Worm (Caenorhabditis elegans) whole organism, L1 larva: ENCODE results near the gene ZK1290.7.

Experiments
- C16A3.4 ChIP-seq: fragments of 150-350 bp; optimal IDR thresholded peaks from 2 replicates; lab custom pipeline; 2014; ENCODE audit warnings: missing biosample characterization, missing genetic modification characterization
- F16B12.6 ChIP-seq: fragments of 150-350 bp; optimal IDR thresholded peaks from 2 replicates; lab custom pipeline; 2014; ENCODE audit warnings: missing biosample characterization, missing genetic modification characterization
- Y116A8C.19 ChIP-seq: sonication (generic microtip); optimal IDR thresholded peaks from 2 replicates; lab custom pipeline; 2016; ENCODE audit warnings: missing compliant biosample characterization, missing genetic modification characterization, borderline replicate concordance
- alr-1 ChIP-seq: fragments of 200-800 bp; sonication (Bioruptor generic); optimal IDR thresholded peaks from 2 replicates; lab custom pipeline; 2018; ENCODE audit warnings: borderline replicate concordance, mild to moderate bottlenecking, missing genetic modification characterization, missing compliant biosample characterization
- aly-2 ChIP-seq: fragments of 150-350 bp; optimal IDR thresholded peaks from 2 replicates; lab custom pipeline; 2014; ENCODE audit warnings: missing biosample characterization, missing genetic modification characterization
- ama-1 ChIP-seq: fragments of 150-350 bp; optimal IDR thresholded peaks from 2 replicates; lab custom pipeline; 2014
- blmp-1 ChIP-seq: fragments of 150-350 bp; optimal IDR thresholded peaks from 2 replicates; lab custom pipeline; 2014; ENCODE audit warnings: missing biosample characterization, missing genetic modification characterization
- ceh-82 ChIP-seq, 3 experiments: fragments of 150-350 bp in 1 of 3; sonication (generic microtip) in 2 of 3; optimal IDR thresholded peaks; 2 replicates each; lab custom pipeline; 2014 to 2017; ENCODE audit warnings: missing biosample characterization in 3 of 3, missing genetic modification characterization in 3 of 3
- dsc-1 ChIP-seq: sonication (generic microtip); optimal IDR thresholded peaks from 2 replicates; lab custom pipeline; 2016; ENCODE audit warnings: mild to moderate bottlenecking, missing genetic modification characterization, missing compliant biosample characterization
- egl-13 ChIP-seq: sonication (generic microtip); optimal IDR thresholded peaks from 2 replicates; lab custom pipeline; 2016; ENCODE audit warnings: missing genotype, missing genetic modification reagents, missing genetic modification characterization, missing compliant biosample characterization
- fkh-10 ChIP-seq: sonication (generic microtip); optimal IDR thresholded peaks from 2 replicates; lab custom pipeline; 2017; ENCODE audit warnings: missing biosample characterization, missing genetic modification reagents, missing genetic modification characterization
- fkh-4 ChIP-seq: sonication (generic microtip); optimal IDR thresholded peaks from 2 replicates; lab custom pipeline; 2016; ENCODE audit warnings: missing compliant biosample characterization, missing genetic modification characterization, borderline replicate concordance
- fkh-8 ChIP-seq: sonication (generic microtip); optimal IDR thresholded peaks from 2 replicates; lab custom pipeline; 2016; ENCODE audit warnings: mild to moderate bottlenecking, missing genetic modification characterization, missing compliant biosample characterization
- hpl-2 ChIP-seq: fragments of 150-350 bp; optimal IDR thresholded peaks from 2 replicates; lab custom pipeline; 2014; ENCODE audit warnings: missing biosample characterization, missing genetic modification reagents, missing genetic modification characterization
- irx-1 ChIP-seq: sonication (generic microtip); optimal IDR thresholded peaks from 2 replicates; lab custom pipeline; 2016; ENCODE audit warnings: missing genetic modification characterization, missing compliant biosample characterization
- isw-1 ChIP-seq: fragments of 200-800 bp; sonication (Bioruptor generic); IDR thresholded peaks from 2 replicates; pipeline ENCODE4 v1.3.6; 2022; ENCODE audit warnings: missing genetic modification characterization, missing compliant biosample characterization
- lin-14 ChIP-seq: fragments of 200-800 bp; sonication (Bioruptor generic); optimal IDR thresholded peaks from 2 replicates; lab custom pipeline; 2018; ENCODE audit warnings: mild to moderate bottlenecking, missing genetic modification characterization, moderate library complexity, missing compliant biosample characterization
- lin-35 ChIP-seq, 2 experiments: fragments of 150-350 bp; optimal IDR thresholded peaks; 2 replicates each; lab custom pipeline; 2014; ENCODE audit warnings: missing biosample characterization in 2 of 2, missing genetic modification characterization in 2 of 2, missing genetic modification reagents in 2 of 2
- mdl-1 ChIP-seq, 2 experiments: fragments of 150-350 bp; optimal IDR thresholded peaks; 2 replicates each; lab custom pipeline; 2014 to 2017; ENCODE audit warnings: missing biosample characterization in 2 of 2, missing genetic modification characterization in 2 of 2, inconsistent platforms in 1 of 2
- mep-1 ChIP-seq: fragments of 150-350 bp; optimal IDR thresholded peaks from 2 replicates; lab custom pipeline; 2014; ENCODE audit warnings: missing biosample characterization, missing genetic modification characterization
- nhr-11 ChIP-seq: fragments of 150-350 bp; optimal IDR thresholded peaks from 2 replicates; lab custom pipeline; 2014; ENCODE audit warnings: missing biosample characterization, missing genetic modification characterization
- nhr-20 ChIP-seq: sonication (generic microtip); optimal IDR thresholded peaks from 2 replicates; lab custom pipeline; 2016; ENCODE audit warnings: mild to moderate bottlenecking, missing genetic modification characterization, missing compliant biosample characterization
- nhr-237 ChIP-seq: fragments of 150-350 bp; optimal IDR thresholded peaks from 2 replicates; lab custom pipeline; 2014; ENCODE audit warnings: missing biosample characterization, missing genetic modification characterization
- nhr-28 ChIP-seq: fragments of 150-350 bp; optimal IDR thresholded peaks from 2 replicates; lab custom pipeline; 2014; ENCODE audit warnings: missing biosample characterization, missing genetic modification characterization
- nhr-84 ChIP-seq: sonication (generic microtip); optimal IDR thresholded peaks from 2 replicates; lab custom pipeline; 2017; ENCODE audit warnings: missing biosample characterization, missing genetic modification characterization
- nhr-85 ChIP-seq: sonication (generic microtip); peaks from one replicate; lab custom pipeline; 2016; ENCODE audit warnings: missing genetic modification characterization, inconsistent platforms, missing compliant biosample characterization
- nhr-90 ChIP-seq: sonication (generic microtip); optimal IDR thresholded peaks from 2 replicates; lab custom pipeline; 2016; ENCODE audit warnings: mild to moderate bottlenecking, missing genetic modification characterization, missing compliant biosample characterization; ENCODE audit not compliant: poor library complexity
- pag-3 ChIP-seq: sonication (generic microtip); optimal IDR thresholded peaks from 2 replicates; lab custom pipeline; 2017; ENCODE audit warnings: missing genetic modification characterization, mild to moderate bottlenecking, missing compliant biosample characterization, antibody characterized with exemption, borderline replicate concordance; ENCODE audit not compliant: insufficient read depth
- sox-4 ChIP-seq: sonication (generic microtip); optimal IDR thresholded peaks from 2 replicates; lab custom pipeline; 2016; ENCODE audit warnings: missing genetic modification characterization, missing compliant biosample characterization
- unc-130 ChIP-seq: fragments of 150-350 bp; optimal IDR thresholded peaks from 2 replicates; lab custom pipeline; 2017; ENCODE audit warnings: missing biosample characterization, missing genetic modification characterization, inconsistent platforms
- unc-30 ChIP-seq: sonication (generic microtip); optimal IDR thresholded peaks from 2 replicates; lab custom pipeline; 2017; ENCODE audit warnings: missing biosample characterization, missing genetic modification characterization
- unc-62 ChIP-seq: fragments of 150-350 bp; optimal IDR thresholded peaks from 2 replicates; lab custom pipeline; 2014; ENCODE audit warnings: missing biosample characterization, missing genetic modification reagents, missing genetic modification characterization
- xbp-1 ChIP-seq: sonication (generic microtip); optimal IDR thresholded peaks from 2 replicates; lab custom pipeline; 2016; ENCODE audit warnings: missing genetic modification characterization, missing compliant biosample characterization
- ztf-11 ChIP-seq, 2 experiments: sonication (generic microtip); optimal IDR thresholded peaks; 2 replicates each; lab custom pipeline; 2016 to 2017; ENCODE audit warnings: missing genetic modification characterization in 2 of 2, missing biosample characterization in 1 of 2, missing compliant biosample characterization in 1 of 2
- ztf-4 ChIP-seq: fragments of 150-350 bp; optimal IDR thresholded peaks from 2 replicates; lab custom pipeline; 2014; ENCODE audit warnings: missing biosample characterization, missing genetic modification characterization

ZK1290.7 gene

ce11 chrII:7562616-7563015, 37.3 kb upstream of the ZK1290.7 start:
- no peak for TF ChIP-seq unc-30 (tag; lab: Kevin White, UChicago)
- no peak for TF ChIP-seq fkh-8
- no peak for TF ChIP-seq mep-1
- TF ChIP-seq blmp-1 (tag; lab: Kevin White, UChicago), result peak; percentile 56
- no peak for TF ChIP-seq fkh-4 (tag; lab: Kevin White, UChicago)
- TF ChIP-seq egl-13 (tag; lab: Kevin White, UChicago), result no peak
- TF ChIP-seq unc-62, result no peak
- no peak for TF ChIP-seq F16B12.6 (tag; lab: Kevin White, UChicago)

ce11 chrII:7561494-7561893, 36.1 kb upstream of the ZK1290.7 start, which contains the start of the genes ZK1290.11 and ZK1290.1:
Gene ZK1290.11, minus strand, starts transcription at chrII:7561594.
Gene ZK1290.1, plus strand, starts transcription at chrII:7561764.
- no peak for TF ChIP-seq nhr-11 (tag; lab: Kevin White, UChicago)
- no peak for TF ChIP-seq irx-1 (tag; lab: Kevin White, UChicago)
- no peak for TF ChIP-seq sox-4 (tag; lab: Kevin White, UChicago)
- no peak for TF ChIP-seq mdl-1 (tag; optimal IDR thresholded peaks at IDR 0.05; lab: Kevin White, UChicago)
- no peak for TF ChIP-seq nhr-237 (tag; lab: Kevin White, UChicago)
- no peak for TF ChIP-seq F16B12.6 (tag; lab: Kevin White, UChicago)
- TF ChIP-seq isw-1 (GFP tag; lab: Robert Waterston, UW), result no peak
- no peak for TF ChIP-seq C16A3.4 (tag; lab: Kevin White, UChicago)

ce11 chrII:7560844-7561243, 35.5 kb upstream of the ZK1290.7 start:
- TF ChIP-seq aly-2 (tag; lab: Kevin White, UChicago), result no peak
- TF ChIP-seq nhr-90 (tag; lab: Kevin White, UChicago), result no peak
- TF ChIP-seq fkh-10, result no peak
- no peak for TF ChIP-seq nhr-84 (tag; lab: Kevin White, UChicago)
- TF ChIP-seq dsc-1, result no peak
- no peak for TF ChIP-seq F16B12.6 (tag; lab: Kevin White, UChicago)
- no peak for TF ChIP-seq nhr-20 (tag; lab: Kevin White, UChicago)
- no peak for TF ChIP-seq hpl-2 (GFP tag; lab: Kevin White, UChicago)
- no peak for TF ChIP-seq ceh-82 (tag; optimal IDR thresholded peaks at IDR 0.05; lab: Kevin White, UChicago)
- TF ChIP-seq ztf-11 (tag; optimal IDR thresholded peaks at IDR 0.05; lab: Kevin White, UChicago), result no peak
- no peak for TF ChIP-seq Y116A8C.19 (tag; lab: Kevin White, UChicago)
- TF ChIP-seq ztf-4 (tag; lab: Kevin White, UChicago), result no peak
- TF ChIP-seq C16A3.4 (tag; lab: Kevin White, UChicago), result no peak
- TF ChIP-seq alr-1 (tag; lab: Kevin White, UChicago), result no peak

ce11 chrII:7558864-7559263, 33.5 kb upstream of the ZK1290.7 start:
- TF ChIP-seq lin-14 (GFP tag; lab: Kevin White, UChicago) (peak; percentile 43), ama-1 (lab: Kevin White, UChicago) (no peak), fkh-10 (peak; percentile 88), nhr-90 (tag; lab: Kevin White, UChicago) (no peak)

- peak; percentile 10 for TF ChIP-seq lin-14 (GFP tag; lab: Kevin White, UChicago)
- TF ChIP-seq unc-130, result no peak
- no peak for TF ChIP-seq hpl-2 (GFP tag; lab: Kevin White, UChicago)
- TF ChIP-seq nhr-28 (tag; lab: Kevin White, UChicago), result no peak
- no peak for TF ChIP-seq nhr-237 (tag; lab: Kevin White, UChicago)
- no peak for TF ChIP-seq xbp-1
- no peak for TF ChIP-seq pag-3
- TF ChIP-seq nhr-85 (tag; lab: Kevin White, UChicago), result no peak
- no peak for TF ChIP-seq lin-35 (GFP tag; optimal IDR thresholded peaks at IDR 0.05; lab: Kevin White, UChicago)
- TF ChIP-seq, all 84 proteins: peak for 1
These were observed 32.6 kb upstream of the ZK1290.7 start for ce11 chrII:7557981-7558380.
